Worm (Caenorhabditis elegans) whole organism, L1 larva: ENCODE measurements around the gene rhi-1.

ENCODE experiments used
- Y116A8C.19 ChIP-seq: sonication (generic microtip); optimal IDR thresholded peaks from 2 replicates; lab custom pipeline; 2016; ENCODE audit warnings: missing compliant biosample characterization, missing genetic modification characterization, borderline replicate concordance
- alr-1 ChIP-seq: fragments of 200-800 bp; sonication (Bioruptor generic); optimal IDR thresholded peaks from 2 replicates; lab custom pipeline; 2018; ENCODE audit warnings: borderline replicate concordance, mild to moderate bottlenecking, missing genetic modification characterization, missing compliant biosample characterization
- aly-2 ChIP-seq: fragments of 150-350 bp; optimal IDR thresholded peaks from 2 replicates; lab custom pipeline; 2014; ENCODE audit warnings: missing biosample characterization, missing genetic modification characterization
- ama-1 ChIP-seq: fragments of 150-350 bp; optimal IDR thresholded peaks from 2 replicates; lab custom pipeline; 2014
- blmp-1 ChIP-seq: fragments of 150-350 bp; optimal IDR thresholded peaks from 2 replicates; lab custom pipeline; 2014; ENCODE audit warnings: missing biosample characterization, missing genetic modification characterization
- ceh-63 ChIP-seq: fragments of 200-800 bp; sonication (Bioruptor generic); optimal IDR thresholded peaks from 2 replicates; lab custom pipeline; 2018; ENCODE audit warnings: mild to moderate bottlenecking, missing genetic modification characterization, missing compliant biosample characterization
- ceh-82 ChIP-seq, 3 experiments: fragments of 150-350 bp in 1 of 3; sonication (generic microtip) in 2 of 3; optimal IDR thresholded peaks; 2 replicates each; lab custom pipeline; 2014 to 2017; ENCODE audit warnings: missing biosample characterization in 3 of 3, missing genetic modification characterization in 3 of 3
- ceh-88 ChIP-seq: fragments of 200-800 bp; sonication (Bioruptor generic); IDR thresholded peaks from 2 replicates; pipeline ENCODE4 v1.3.6; 2022; ENCODE audit warnings: missing genetic modification characterization, missing compliant biosample characterization
- ces-1 ChIP-seq: fragments of 150-350 bp; optimal IDR thresholded peaks from 2 replicates; lab custom pipeline; 2014; ENCODE audit warnings: missing biosample characterization, missing genetic modification reagents, missing genetic modification characterization
- dsc-1 ChIP-seq: sonication (generic microtip); optimal IDR thresholded peaks from 2 replicates; lab custom pipeline; 2016; ENCODE audit warnings: mild to moderate bottlenecking, missing genetic modification characterization, missing compliant biosample characterization
- efl-1 ChIP-seq, 4 experiments: fragments of 150-350 bp; optimal IDR thresholded peaks in 3 of 4; peaks in 1 of 4; 1 replicate in 1 of 4; 2 replicates in 3 of 4; lab custom pipeline; 2014; ENCODE audit warnings: missing biosample characterization in 2 of 4, missing genetic modification characterization in 2 of 4, missing genetic modification reagents in 2 of 4
- efl-3 ChIP-seq: fragments of 200-800 bp; sonication (Bioruptor generic); optimal IDR thresholded peaks from 2 replicates; lab custom pipeline; 2018; ENCODE audit warnings: mild to moderate bottlenecking, missing genetic modification characterization, missing compliant biosample characterization
- elt-2 ChIP-seq: sonication (generic microtip); optimal IDR thresholded peaks from 2 replicates; lab custom pipeline; 2016; ENCODE audit warnings: missing genetic modification characterization, mild to moderate bottlenecking, inconsistent platforms, missing compliant biosample characterization, missing genetic modification reagents
- fkh-10 ChIP-seq: sonication (generic microtip); optimal IDR thresholded peaks from 2 replicates; lab custom pipeline; 2017; ENCODE audit warnings: missing biosample characterization, missing genetic modification reagents, missing genetic modification characterization
- fkh-4 ChIP-seq: sonication (generic microtip); optimal IDR thresholded peaks from 2 replicates; lab custom pipeline; 2016; ENCODE audit warnings: missing compliant biosample characterization, missing genetic modification characterization, borderline replicate concordance
- fos-1 ChIP-seq: fragments of 150-350 bp; optimal IDR thresholded peaks from 2 replicates; lab custom pipeline; 2014; ENCODE audit warnings: missing biosample characterization, missing genetic modification characterization
- hlh-17 ChIP-seq: fragments of 200-800 bp; sonication (Bioruptor generic); optimal IDR thresholded peaks from 2 replicates; lab custom pipeline; 2018; ENCODE audit warnings: missing genetic modification characterization, mild to moderate bottlenecking, missing compliant biosample characterization, moderate library complexity, borderline replicate concordance
- hlh-4 ChIP-seq: sonication (generic microtip); optimal IDR thresholded peaks from 2 replicates; lab custom pipeline; 2016; ENCODE audit warnings: mild to moderate bottlenecking, missing genetic modification characterization, missing compliant biosample characterization
- irx-1 ChIP-seq: sonication (generic microtip); optimal IDR thresholded peaks from 2 replicates; lab custom pipeline; 2016; ENCODE audit warnings: missing genetic modification characterization, missing compliant biosample characterization
- isw-1 ChIP-seq: fragments of 200-800 bp; sonication (Bioruptor generic); IDR thresholded peaks from 2 replicates; pipeline ENCODE4 v1.3.6; 2022; ENCODE audit warnings: missing genetic modification characterization, missing compliant biosample characterization
- jun-1 ChIP-seq: fragments of 150-350 bp; optimal IDR thresholded peaks from 2 replicates; lab custom pipeline; 2014; ENCODE audit warnings: missing biosample characterization, missing genetic modification reagents, missing genetic modification characterization
- lin-13 ChIP-seq: fragments of 150-350 bp; optimal IDR thresholded peaks from 2 replicates; lab custom pipeline; 2014; ENCODE audit warnings: missing biosample characterization, missing genetic modification reagents, missing genetic modification characterization
- lin-15B ChIP-seq: fragments of 150-350 bp; sonication (generic microtip); optimal IDR thresholded peaks from 3 replicates; lab custom pipeline; 2014; ENCODE audit warnings: missing biosample characterization, missing genetic modification characterization
- lir-3 ChIP-seq: sonication (generic microtip); optimal IDR thresholded peaks from 2 replicates; lab custom pipeline; 2016; ENCODE audit warnings: mild to moderate bottlenecking, missing genetic modification characterization, moderate library complexity, missing compliant biosample characterization; ENCODE audit not compliant: poor library complexity
- lsy-2 ChIP-seq, 2 experiments: fragments of 150-350 bp; optimal IDR thresholded peaks; 2 replicates each; lab custom pipeline; 2014; ENCODE audit warnings: missing biosample characterization in 2 of 2, missing genetic modification characterization in 2 of 2
- mab-9 ChIP-seq: fragments of 200-800 bp; sonication (Bioruptor generic); IDR thresholded peaks from 2 replicates; pipeline ENCODE4 v1.3.6; 2022; ENCODE audit warnings: missing genetic modification reagents, missing genetic modification characterization, missing compliant biosample characterization
- mdl-1 ChIP-seq, 2 experiments: fragments of 150-350 bp; optimal IDR thresholded peaks; 2 replicates each; lab custom pipeline; 2014 to 2017; ENCODE audit warnings: missing biosample characterization in 2 of 2, missing genetic modification characterization in 2 of 2, inconsistent platforms in 1 of 2
- mef-2 ChIP-seq: fragments of 150-350 bp; optimal IDR thresholded peaks from 2 replicates; lab custom pipeline; 2014; ENCODE audit warnings: missing biosample characterization, missing genetic modification characterization
- nhr-11 ChIP-seq: fragments of 150-350 bp; optimal IDR thresholded peaks from 2 replicates; lab custom pipeline; 2014; ENCODE audit warnings: missing biosample characterization, missing genetic modification characterization
- nhr-19 ChIP-seq: fragments of 200-800 bp; sonication (Bioruptor generic); conservative IDR thresholded peaks from 2 replicates; pipeline ENCODE4 v1.3.6; 2022; ENCODE audit warnings: missing genetic modification characterization, missing compliant biosample characterization
- nhr-20 ChIP-seq: sonication (generic microtip); optimal IDR thresholded peaks from 2 replicates; lab custom pipeline; 2016; ENCODE audit warnings: mild to moderate bottlenecking, missing genetic modification characterization, missing compliant biosample characterization
- nhr-237 ChIP-seq: fragments of 150-350 bp; optimal IDR thresholded peaks from 2 replicates; lab custom pipeline; 2014; ENCODE audit warnings: missing biosample characterization, missing genetic modification characterization
- nhr-47 ChIP-seq: sonication (generic microtip); optimal IDR thresholded peaks from 2 replicates; lab custom pipeline; 2016; ENCODE audit warnings: mild to moderate bottlenecking, missing genetic modification characterization, moderate library complexity, missing compliant biosample characterization
- nhr-71 ChIP-seq: sonication (generic microtip); optimal IDR thresholded peaks from 2 replicates; lab custom pipeline; 2016; ENCODE audit warnings: mild to moderate bottlenecking, missing genetic modification characterization, moderate library complexity, missing compliant biosample characterization
- nhr-84 ChIP-seq: sonication (generic microtip); optimal IDR thresholded peaks from 2 replicates; lab custom pipeline; 2017; ENCODE audit warnings: missing biosample characterization, missing genetic modification characterization
- nhr-85 ChIP-seq: sonication (generic microtip); peaks from one replicate; lab custom pipeline; 2016; ENCODE audit warnings: missing genetic modification characterization, inconsistent platforms, missing compliant biosample characterization
- nhr-90 ChIP-seq: sonication (generic microtip); optimal IDR thresholded peaks from 2 replicates; lab custom pipeline; 2016; ENCODE audit warnings: mild to moderate bottlenecking, missing genetic modification characterization, missing compliant biosample characterization; ENCODE audit not compliant: poor library complexity
- pag-3 ChIP-seq: sonication (generic microtip); optimal IDR thresholded peaks from 2 replicates; lab custom pipeline; 2017; ENCODE audit warnings: missing genetic modification characterization, mild to moderate bottlenecking, missing compliant biosample characterization, antibody characterized with exemption, borderline replicate concordance; ENCODE audit not compliant: insufficient read depth
- pax-3 ChIP-seq: fragments of 200-800 bp; sonication (Bioruptor generic); optimal IDR thresholded peaks from 2 replicates; lab custom pipeline; 2018; ENCODE audit warnings: mild to moderate bottlenecking, missing genetic modification characterization, moderate library complexity, missing compliant biosample characterization
- rnt-1 ChIP-seq: sonication (generic microtip); optimal IDR thresholded peaks from 2 replicates; lab custom pipeline; 2016; ENCODE audit warnings: mild to moderate bottlenecking, missing genetic modification characterization, moderate library complexity, missing compliant biosample characterization
- skn-1 ChIP-seq: fragments of 150-350 bp; optimal IDR thresholded peaks from 2 replicates; lab custom pipeline; 2014; ENCODE audit warnings: missing biosample characterization, missing genetic modification characterization
- snu-23 ChIP-seq: sonication (generic microtip); optimal IDR thresholded peaks from 2 replicates; lab custom pipeline; 2016; ENCODE audit warnings: missing genetic modification characterization, missing compliant biosample characterization
- sox-4 ChIP-seq: sonication (generic microtip); optimal IDR thresholded peaks from 2 replicates; lab custom pipeline; 2016; ENCODE audit warnings: missing genetic modification characterization, missing compliant biosample characterization
- sptf-1 ChIP-seq: fragments of 150-350 bp; optimal IDR thresholded peaks from 2 replicates; lab custom pipeline; 2014; ENCODE audit warnings: missing biosample characterization, missing genetic modification characterization
- sup-37 ChIP-seq: fragments of 200-800 bp; sonication (Bioruptor generic); optimal IDR thresholded peaks from 2 replicates; lab custom pipeline; 2018; ENCODE audit warnings: mild to moderate bottlenecking, missing genetic modification characterization, missing compliant biosample characterization
- swsn-7 ChIP-seq: sonication (generic microtip); optimal IDR thresholded peaks from 2 replicates; lab custom pipeline; 2016; ENCODE audit warnings: missing genetic modification characterization, missing compliant biosample characterization
- tbx-2 ChIP-seq: sonication (generic microtip); optimal IDR thresholded peaks from 2 replicates; lab custom pipeline; 2016; ENCODE audit warnings: missing genetic modification characterization, missing compliant biosample characterization
- tlp-1 ChIP-seq: fragments of 150-350 bp; optimal IDR thresholded peaks from 2 replicates; lab custom pipeline; 2014; ENCODE audit warnings: missing biosample characterization, missing genetic modification characterization
- unc-62 ChIP-seq: fragments of 150-350 bp; optimal IDR thresholded peaks from 2 replicates; lab custom pipeline; 2014; ENCODE audit warnings: missing biosample characterization, missing genetic modification reagents, missing genetic modification characterization
- unc-86 ChIP-seq: sonication (generic microtip); optimal IDR thresholded peaks from 2 replicates; lab custom pipeline; 2016; ENCODE audit warnings: missing genetic modification characterization, missing compliant biosample characterization
- vab-15 ChIP-seq: sonication (generic microtip); optimal IDR thresholded peaks from 2 replicates; lab custom pipeline; 2017; ENCODE audit warnings: missing genotype, mild to moderate bottlenecking, missing genetic modification characterization, missing compliant biosample characterization
- ztf-11 ChIP-seq, 2 experiments: sonication (generic microtip); optimal IDR thresholded peaks; 2 replicates each; lab custom pipeline; 2016 to 2017; ENCODE audit warnings: missing genetic modification characterization in 2 of 2, missing biosample characterization in 1 of 2, missing compliant biosample characterization in 1 of 2

rhi-1 gene

DNA sequence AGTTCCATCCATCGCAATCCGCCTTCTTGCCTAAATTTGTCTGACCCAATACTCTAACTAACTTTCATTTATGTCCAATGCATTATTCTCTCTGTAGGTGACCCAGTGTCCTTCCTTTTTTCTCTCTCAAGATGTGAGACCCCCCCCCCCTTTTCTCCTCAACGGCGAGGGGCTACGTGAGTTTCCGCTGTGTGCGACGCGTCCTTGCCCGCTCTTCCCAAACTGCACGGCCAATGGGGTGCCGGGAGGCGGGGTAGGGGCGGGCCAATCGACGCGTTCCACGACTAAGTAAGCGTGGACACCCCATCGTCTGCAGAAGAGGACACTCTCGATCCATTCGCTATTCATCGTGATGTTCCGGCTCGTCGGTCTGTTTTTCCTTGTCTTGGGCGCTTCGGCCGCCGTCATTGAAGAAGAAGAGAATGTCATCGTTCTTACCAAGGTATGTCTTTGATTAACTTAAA lies 15.6 kb downstream of the rhi-1 start, which contains the start of gene pdi-2 (continued):
- TF ChIP-seq snu-23 (GFP tag; lab: Kevin White, UChicago) (peak; percentile 61), Y116A8C.19 (tag; lab: Kevin White, UChicago) (no peak), sptf-1 (tag; lab: Kevin White, UChicago) (no peak), nhr-237 (tag; lab: Kevin White, UChicago) (no peak), tbx-2 (tag; lab: Kevin White, UChicago) (peak; percentile 72), nhr-47 (peak; percentile 76), unc-62 (no peak), lsy-2 (tag; optimal IDR thresholded peaks at IDR 0.05; lab: Kevin White, UChicago) (peak; percentile 83 to 89), alr-1 (tag; lab: Kevin White, UChicago) (no peak), isw-1 (GFP tag; lab: Robert Waterston, UW) (peak; percentile 61), fkh-4 (tag; lab: Kevin White, UChicago) (no peak), ces-1 (no peak), hlh-17 (GFP tag; lab: Kevin White, UChicago) (no peak), unc-86 (tag; lab: Kevin White, UChicago) (peak; percentile 44), nhr-85 (tag; lab: Kevin White, UChicago) (peak; percentile 98), ztf-11 (tag; optimal IDR thresholded peaks at IDR 0.05; lab: Kevin White, UChicago) (peak in 1 of 2 experiments; percentile 50), lir-3 (tag; lab: Kevin White, UChicago) (no peak), efl-1 (optimal IDR thresholded peaks at IDR 0.05; lab: Kevin White, UChicago) (peak; percentile 39 to 54), efl-1 (GFP tag; optimal IDR thresholded peaks at IDR 0.05 in 1 of 2; lab: Kevin White, UChicago) (peak; percentile 5 to 89), dsc-1 (tag; lab: Kevin White, UChicago) (peak; percentile 22), fos-1 (tag; lab: Kevin White, UChicago) (peak; percentile 24), nhr-90 (tag; lab: Kevin White, UChicago) (peak; percentile 80), mef-2 (tag; lab: Kevin White, UChicago) (no peak), lin-15B (tag; lab: Kevin White, UChicago) (peak; percentile 8), swsn-7 (tag; lab: Kevin White, UChicago) (peak; percentile 77), ceh-82 (tag; optimal IDR thresholded peaks at IDR 0.05; lab: Kevin White, UChicago) (peak; percentile 43 to 85 (median 60)), efl-3 (GFP tag; lab: Kevin White, UChicago) (peak; percentile 40), ceh-88 (no peak), aly-2 (tag; lab: Kevin White, UChicago) (no peak), rnt-1 (tag; lab: Kevin White, UChicago) (peak; percentile 62), blmp-1 (tag; lab: Kevin White, UChicago) (peak; percentile 92), vab-15 (tag; lab: Kevin White, UChicago) (no peak), pax-3 (peak; percentile 73), sup-37 (GFP tag; lab: Kevin White, UChicago) (peak; percentile 45), fkh-10 (peak; percentile 53), hlh-4 (tag; lab: Kevin White, UChicago) (no peak), nhr-11 (tag; lab: Kevin White, UChicago) (no peak), skn-1 (tag; lab: Kevin White, UChicago) (peak; percentile 46), nhr-84 (tag; lab: Kevin White, UChicago) (no peak), lin-13 (GFP tag; lab: Kevin White, UChicago) (peak; percentile 75), jun-1 (tag; lab: Kevin White, UChicago) (peak; percentile 37), nhr-19 (GFP tag; lab: Robert Waterston, UW) (peak; percentile 87), nhr-20 (tag; lab: Kevin White, UChicago) (peak; percentile 72), irx-1 (peak; percentile 55), tlp-1 (tag; lab: Kevin White, UChicago) (no peak), pag-3 (tag; lab: Kevin White, UChicago) (no peak), mab-9 (peak; percentile 69), elt-2 (peak; percentile 61), ama-1 (peak; percentile 69), mdl-1 (tag; optimal IDR thresholded peaks at IDR 0.05; lab: Kevin White, UChicago) (peak in 1 of 2 experiments; percentile 79), nhr-71 (tag; lab: Kevin White, UChicago) (peak; percentile 81), ceh-63 (GFP tag; lab: Kevin White, UChicago) (no peak), sox-4 (tag; lab: Kevin White, UChicago) (no peak)
